Fruit fly (Drosophila melanogaster) whole organism, prepupa: ENCODE results near the gene CG2617.
A peak's percentile ranks its signal among the peaks of the same experiment; 100 is the strongest.

Experiments used
- CG16779 ChIP-seq: fragments of 200-800 bp; sonication (Bioruptor generic); optimal IDR thresholded peaks from 3 replicates; lab custom pipeline; 2017; ENCODE audit warnings: missing biosample characterization, mild to moderate bottlenecking, missing genetic modification characterization
- CG34406 ChIP-seq: fragments of 200-800 bp; sonication (Bioruptor generic); optimal IDR thresholded peaks from 3 replicates; lab custom pipeline; 2016; ENCODE audit warnings: missing biosample characterization, missing genetic modification characterization
- Eip75B ChIP-seq: fragments of 200-800 bp; sonication (Bioruptor generic); optimal IDR thresholded peaks from 3 replicates; lab custom pipeline; 2016; ENCODE audit warnings: missing biosample characterization, missing genetic modification characterization
- Eip93F ChIP-seq: fragments of 200-800 bp; sonication (Bioruptor generic); optimal IDR thresholded peaks from 2 replicates; lab custom pipeline; 2016; ENCODE audit warnings: missing biosample characterization, mild to moderate bottlenecking, missing genetic modification characterization
- Met ChIP-seq: fragments of 200-800 bp; sonication (Bioruptor generic); optimal IDR thresholded peaks from 3 replicates; lab custom pipeline; 2016; ENCODE audit warnings: missing biosample characterization, missing genetic modification characterization
- net ChIP-seq: fragments of 200-800 bp; sonication (Bioruptor generic); optimal IDR thresholded peaks from 3 replicates; lab custom pipeline; 2016; ENCODE audit warnings: missing biosample characterization, missing genetic modification characterization

dm6 chr2L:20700534-20701239, 18.5 kb downstream of the CG2617 start:
- TF ChIP-seq Eip93F (GFP tag; lab: Kevin White, UChicago): peak; percentile 48
- peak; percentile 68 for TF ChIP-seq Eip75B (GFP tag; lab: Kevin White, UChicago)
- peak; percentile 39 for TF ChIP-seq CG16779 (tag; lab: Kevin White, UChicago)
- TF ChIP-seq CG34406: peak; percentile 82
- peak; percentile 63 for TF ChIP-seq net (GFP tag; lab: Kevin White, UChicago)
- peak; percentile 78 for TF ChIP-seq Met (GFP tag; lab: Kevin White, UChicago)
